Worm (Caenorhabditis elegans) whole organism, L4 larva: Measurements from ENCODE around the gene ZK177.12.

ENCODE experiments used
- F26F4.8 ChIP-seq: fragments of 200-800 bp; sonication (Bioruptor generic); conservative IDR thresholded peaks from 2 replicates; pipeline ENCODE4 v1.3.6; 2022; ENCODE audit warnings: missing genetic modification characterization, missing compliant biosample characterization
- Y105C5A.15 ChIP-seq: fragments of 200-800 bp; sonication (Bioruptor generic); IDR thresholded peaks from 2 replicates; pipeline ENCODE4 v1.3.6; 2022; ENCODE audit warnings: missing genetic modification characterization, missing compliant biosample characterization
- Y48G9A.11 ChIP-seq: fragments of 200-800 bp; sonication (Bioruptor generic); IDR thresholded peaks from 2 replicates; pipeline ENCODE4 v1.3.6; 2022; ENCODE audit warnings: missing genetic modification reagents, missing genetic modification characterization, missing compliant biosample characterization
- aha-1 ChIP-seq: fragments of 150-350 bp; peaks from one replicate; lab custom pipeline; 2014; ENCODE audit warnings: missing biosample characterization, missing genetic modification characterization
- ama-1 ChIP-seq: fragments of 150-350 bp; optimal IDR thresholded peaks from 2 replicates; lab custom pipeline; 2014; ENCODE audit warnings: inconsistent platforms, mixed read lengths
- arid-1 ChIP-seq: fragments of 200-800 bp; sonication (Bioruptor generic); conservative IDR thresholded peaks from 2 replicates; pipeline ENCODE4 v1.3.6; 2022; ENCODE audit warnings: missing genetic modification reagents, missing genetic modification characterization, missing compliant biosample characterization
- ceh-44 ChIP-seq: fragments of 200-800 bp; sonication (Bioruptor generic); IDR thresholded peaks from 2 replicates; pipeline ENCODE4 v1.3.6; 2022; ENCODE audit warnings: missing genetic modification reagents, missing genetic modification characterization, missing compliant biosample characterization
- ces-1 ChIP-seq: fragments of 150-350 bp; sonication (generic microtip); optimal IDR thresholded peaks from 4 replicates; lab custom pipeline; 2014; ENCODE audit warnings: missing biosample characterization, missing genetic modification reagents, missing genetic modification characterization
- ctbp-1 ChIP-seq: fragments of 200-800 bp; sonication (Bioruptor generic); IDR thresholded peaks from 2 replicates; pipeline ENCODE4 v1.3.6; 2022; ENCODE audit warnings: missing genetic modification reagents, missing genetic modification characterization, missing compliant biosample characterization
- daf-16 ChIP-seq, 3 experiments: sonication (generic microtip); optimal IDR thresholded peaks; 2 replicates each; lab custom pipeline; 2016 to 2017; ENCODE audit warnings: missing genetic modification characterization in 3 of 3, missing genetic modification reagents in 3 of 3, mild to moderate bottlenecking in 2 of 3, missing compliant biosample characterization in 2 of 3, missing biosample characterization in 1 of 3, moderate library complexity in 1 of 3
- dpl-1 ChIP-seq: fragments of 150-350 bp; optimal IDR thresholded peaks from 2 replicates; lab custom pipeline; 2014; ENCODE audit warnings: missing biosample characterization, missing genetic modification reagents, missing genetic modification characterization
- duxl-1 ChIP-seq: sonication (generic microtip); optimal IDR thresholded peaks from 2 replicates; lab custom pipeline; 2016; ENCODE audit warnings: mild to moderate bottlenecking, missing genetic modification characterization, moderate library complexity, missing compliant biosample characterization; ENCODE audit not compliant: poor library complexity
- dve-1 ChIP-seq: sonication (generic microtip); optimal IDR thresholded peaks from 2 replicates; lab custom pipeline; 2017; ENCODE audit warnings: antibody characterized with exemption, mild to moderate bottlenecking, missing genetic modification characterization, missing compliant biosample characterization; ENCODE audit not compliant: insufficient read depth
- hlh-11 ChIP-seq: fragments of 200-800 bp; sonication (Bioruptor generic); optimal IDR thresholded peaks from 2 replicates; lab custom pipeline; 2018; ENCODE audit warnings: mild to moderate bottlenecking, missing genetic modification characterization, missing compliant biosample characterization
- hlh-30 ChIP-seq: sonication (generic microtip); optimal IDR thresholded peaks from 2 replicates; lab custom pipeline; 2017; ENCODE audit warnings: antibody characterized with exemption, mild to moderate bottlenecking, missing genetic modification characterization, missing compliant biosample characterization; ENCODE audit not compliant: insufficient read depth
- lim-7 ChIP-seq: fragments of 200-800 bp; sonication (Bioruptor generic); IDR thresholded peaks from 2 replicates; pipeline ENCODE4 v1.3.6; 2022; ENCODE audit warnings: missing genetic modification characterization, missing compliant biosample characterization
- lin-1 ChIP-seq: fragments of 200-800 bp; sonication (Bioruptor generic); IDR thresholded peaks from 2 replicates; pipeline ENCODE4 v1.3.6; 2022; ENCODE audit warnings: missing genetic modification reagents, missing genetic modification characterization, missing compliant biosample characterization
- lin-29 ChIP-seq: fragments of 200-800 bp; sonication (Bioruptor generic); IDR thresholded peaks from 2 replicates; pipeline ENCODE4 v1.3.6; 2022; ENCODE audit warnings: missing genetic modification reagents, missing genetic modification characterization, missing compliant biosample characterization
- lin-38 ChIP-seq: fragments of 200-800 bp; sonication (Bioruptor generic); IDR thresholded peaks from 2 replicates; pipeline ENCODE4 v1.3.6; 2022; ENCODE audit warnings: missing genetic modification reagents, missing genetic modification characterization, missing compliant biosample characterization
- mdl-1 ChIP-seq, 2 experiments: fragments of 150-350 bp in 1 of 2; sonication (generic microtip) in 1 of 2; optimal IDR thresholded peaks; 2 replicates each; lab custom pipeline; 2014 to 2017; ENCODE audit warnings: missing biosample characterization in 2 of 2, missing genetic modification characterization in 2 of 2
- mes-2 ChIP-seq: sonication (generic microtip); optimal IDR thresholded peaks from 2 replicates; lab custom pipeline; 2016; ENCODE audit warnings: missing genotype, mild to moderate bottlenecking, missing genetic modification characterization, missing compliant biosample characterization; ENCODE audit not compliant: poor library complexity, severe bottlenecking
- nhr-10 ChIP-seq: fragments of 150-350 bp; optimal IDR thresholded peaks from 2 replicates; lab custom pipeline; 2014; ENCODE audit warnings: missing biosample characterization, missing genetic modification characterization
- nhr-11 ChIP-seq: fragments of 150-350 bp; optimal IDR thresholded peaks from 2 replicates; lab custom pipeline; 2014; ENCODE audit warnings: missing biosample characterization, missing genetic modification characterization
- nhr-111 ChIP-seq: fragments of 200-800 bp; sonication (Bioruptor generic); optimal IDR thresholded peaks from 2 replicates; lab custom pipeline; 2018; ENCODE audit warnings: mild to moderate bottlenecking, missing genetic modification characterization, missing compliant biosample characterization
- nhr-25 ChIP-seq: sonication (generic microtip); optimal IDR thresholded peaks from 2 replicates; lab custom pipeline; 2017; ENCODE audit warnings: missing genetic modification characterization, mild to moderate bottlenecking, missing compliant biosample characterization, antibody characterized with exemption, moderate library complexity, borderline replicate concordance; ENCODE audit not compliant: insufficient read depth
- nhr-28 ChIP-seq: fragments of 150-350 bp; optimal IDR thresholded peaks from 2 replicates; lab custom pipeline; 2014; ENCODE audit warnings: missing biosample characterization, missing genetic modification characterization
- saeg-2 ChIP-seq: fragments of 200-800 bp; sonication (Bioruptor generic); IDR thresholded peaks from 2 replicates; pipeline ENCODE4 v1.3.6; 2022; ENCODE audit warnings: missing genetic modification reagents, missing genetic modification characterization, missing compliant biosample characterization
- snpc-1.2 ChIP-seq: fragments of 200-800 bp; sonication (Bioruptor generic); IDR thresholded peaks from 2 replicates; pipeline ENCODE4 v1.3.6; 2022; ENCODE audit warnings: missing genetic modification reagents, missing genetic modification characterization, missing compliant biosample characterization
- tra-1 ChIP-seq: fragments of 200-800 bp; sonication (Bioruptor generic); IDR thresholded peaks from 2 replicates; pipeline ENCODE4 v1.3.6; 2022; ENCODE audit warnings: missing genetic modification reagents, missing genetic modification characterization, missing compliant biosample characterization
- unc-39 ChIP-seq: sonication (generic microtip); optimal IDR thresholded peaks from 2 replicates; lab custom pipeline; 2017; ENCODE audit warnings: missing biosample characterization, missing genetic modification characterization
- unc-62 ChIP-seq, 3 experiments: fragments of 150-350 bp in 1 of 3; sonication (generic microtip); optimal IDR thresholded peaks in 2 of 3; peaks in 1 of 3; 1 replicate in 1 of 3; 2 replicates in 2 of 3; lab custom pipeline; 2014 to 2017; ENCODE audit warnings: missing biosample characterization in 3 of 3, missing genetic modification characterization in 3 of 3, missing genetic modification reagents in 3 of 3, missing genotype in 1 of 3
- zfp-2 ChIP-seq: sonication (generic microtip); optimal IDR thresholded peaks from 2 replicates; lab custom pipeline; 2016; ENCODE audit warnings: mild to moderate bottlenecking, missing genetic modification characterization, missing compliant biosample characterization
- ztf-7 ChIP-seq: fragments of 150-350 bp; optimal IDR thresholded peaks from 2 replicates; lab custom pipeline; 2014; ENCODE audit warnings: missing biosample characterization, missing genetic modification characterization

Gene ZK177.12

ce11 chrII:5496375-5496774 lies 25.1 kb upstream of the ZK177.12 start, which contains the start of gene F12A10.1:
Gene F12A10.1, plus strand, starts transcription at chrII:5496540.
- TF ChIP-seq daf-16 (GFP tag; optimal IDR thresholded peaks at IDR 0.05; lab: Kevin White, UChicago) (no peak), daf-16 (tag; optimal IDR thresholded peaks at IDR 0.05; lab: Kevin White, UChicago) (no peak), ama-1 (lab: Kevin White, UChicago) (no peak), nhr-25 (no peak), duxl-1 (tag; lab: Kevin White, UChicago) (no peak), ceh-44 (no peak), hlh-11 (peak; percentile 30), unc-39 (tag; lab: Kevin White, UChicago) (no peak), snpc-1.2 (GFP tag; lab: Robert Waterston, UW) (no peak), ztf-7 (tag; lab: Kevin White, UChicago) (no peak), nhr-28 (tag; lab: Kevin White, UChicago) (peak; percentile 77)

ce11 chrII:5497541-5497940 lies 24.0 kb upstream of the ZK177.12 start:
- TF ChIP-seq nhr-10: no peak

ce11 chrII:5498156-5498739 lies 23.3 kb upstream of the ZK177.12 start, which contains the start of the genes suex-1 and F12A10.9:
Gene suex-1, minus strand, starts transcription at chrII:5498256.
Gene F12A10.9, plus strand, starts transcription at chrII:5498689.
- no peak for TF ChIP-seq unc-62 (GFP tag; optimal IDR thresholded peaks at IDR 0.05 in 1 of 2; lab: Kevin White, UChicago)
- TF ChIP-seq unc-62 (tag; optimal IDR thresholded peaks at IDR 0.05; lab: Kevin White, UChicago): no peak
- TF ChIP-seq aha-1: peak; percentile 33
- TF ChIP-seq daf-16 (GFP tag; optimal IDR thresholded peaks at IDR 0.05; lab: Kevin White, UChicago): no peak
- TF ChIP-seq daf-16 (tag; optimal IDR thresholded peaks at IDR 0.05; lab: Kevin White, UChicago): no peak
- no peak for TF ChIP-seq dve-1 (tag; lab: Kevin White, UChicago)

ce11 chrII:5500470-5500869 lies 21.0 kb upstream of the ZK177.12 start, which contains the start of gene fzy-1:
Gene fzy-1, plus strand, starts transcription at chrII:5500770.
- no peak for TF ChIP-seq ztf-7 (tag; lab: Kevin White, UChicago)
- no peak for TF ChIP-seq F26F4.8
- TF ChIP-seq lim-7 (GFP tag; lab: Robert Waterston, UW): no peak
- TF ChIP-seq mdl-1 (tag; optimal IDR thresholded peaks at IDR 0.05; lab: Kevin White, UChicago): no peak
- TF ChIP-seq nhr-11: no peak
- TF ChIP-seq Y105C5A.15 (GFP tag; lab: Robert Waterston, UW): no peak
- no peak for TF ChIP-seq arid-1
- no peak for TF ChIP-seq lin-1 (GFP tag; lab: Robert Waterston, UW)
- no peak for TF ChIP-seq zfp-2 (tag; lab: Kevin White, UChicago)
- TF ChIP-seq dve-1 (tag; lab: Kevin White, UChicago): no peak
- TF ChIP-seq, all 104 proteins: peak for 0

ce11 chrII:5500986-5501657 lies 20.4 kb upstream of the ZK177.12 start, which contains the start of gene F12A10.8:
Gene F12A10.8, minus strand, starts transcription at chrII:5501064.
- TF ChIP-seq tra-1 (no peak), dpl-1 (GFP tag; lab: Kevin White, UChicago) (peak; percentile 71), ctbp-1 (GFP tag; lab: Robert Waterston, UW) (no peak), saeg-2 (GFP tag; lab: Robert Waterston, UW) (no peak), mes-2 (no peak), aha-1 (peak; percentile 79), lin-29 (GFP tag; lab: Robert Waterston, UW) (no peak), hlh-30 (tag; lab: Kevin White, UChicago) (peak; percentile 31), ces-1 (GFP tag; lab: Kevin White, UChicago) (peak; percentile 35), lin-38 (GFP tag; lab: Robert Waterston, UW) (peak; percentile 64), nhr-111 (no peak), Y48G9A.11 (GFP tag; lab: Robert Waterston, UW) (no peak)
